Fruit fly (Drosophila melanogaster) whole organism, embryonic: Measurements from ENCODE around the gene CG5235.

Experiments used
- B-H2 ChIP-seq: fragments of 200-800 bp; sonication (Bioruptor generic); optimal IDR thresholded peaks from 2 replicates; lab custom pipeline; 2018; ENCODE audit warnings: missing biosample characterization, mild to moderate bottlenecking, missing genetic modification characterization
- CG11456 ChIP-seq: fragments of 200-800 bp; sonication (Bioruptor generic); IDR thresholded peaks from 3 replicates; pipeline ENCODE4 v1.3.6; 2022; ENCODE audit warnings: missing biosample characterization, missing genetic modification characterization
- CG12155 ChIP-seq: fragments of 200-800 bp; sonication (Bioruptor generic); optimal IDR thresholded peaks from 3 replicates; lab custom pipeline; 2016; ENCODE audit warnings: missing biosample characterization, missing genetic modification characterization
- CG12769 ChIP-seq: fragments of 200-800 bp; sonication (Bioruptor generic); optimal IDR thresholded peaks from 2 replicates; lab custom pipeline; 2019; ENCODE audit warnings: missing biosample characterization, mild to moderate bottlenecking, missing genetic modification characterization, moderate library complexity
- CG12942 ChIP-seq: fragments of 200-800 bp; sonication (Bioruptor generic); optimal IDR thresholded peaks from 3 replicates; lab custom pipeline; 2016; ENCODE audit warnings: missing biosample characterization, missing genetic modification characterization
- CG2875 ChIP-seq: fragments of 200-800 bp; sonication (Bioruptor generic); optimal IDR thresholded peaks from 2 replicates; lab custom pipeline; 2017; ENCODE audit warnings: missing biosample characterization, mild to moderate bottlenecking, missing genetic modification characterization, missing genetic modification reagents
- CG32767 ChIP-seq: fragments of 200-800 bp; sonication (Bioruptor generic); IDR thresholded peaks from 2 replicates; pipeline ENCODE4 v1.3.6; 2022; ENCODE audit warnings: missing biosample characterization, missing genetic modification characterization
- CG32772 ChIP-seq: fragments of 200-800 bp; sonication (Bioruptor generic); IDR thresholded peaks from 2 replicates; pipeline ENCODE4 v1.3.6; 2022; ENCODE audit warnings: missing biosample characterization, missing genetic modification characterization
- CG34376 ChIP-seq: fragments of 200-800 bp; sonication (Bioruptor generic); optimal IDR thresholded peaks from 2 replicates; lab custom pipeline; 2018; ENCODE audit warnings: missing biosample characterization, mild to moderate bottlenecking, missing genetic modification characterization
- CG34422 ChIP-seq: fragments of 200-800 bp; sonication (Bioruptor generic); IDR thresholded peaks from 3 replicates; pipeline ENCODE4 v1.3.6; 2022; ENCODE audit warnings: missing biosample characterization, missing genetic modification characterization
- CG3847 ChIP-seq: fragments of 200-800 bp; sonication (Bioruptor generic); IDR thresholded peaks from 2 replicates; pipeline ENCODE4 v1.3.6; 2022; ENCODE audit warnings: missing biosample characterization, missing genetic modification characterization
- CG42726 ChIP-seq: fragments of 200-800 bp; sonication (Bioruptor generic); IDR thresholded peaks from 2 replicates; pipeline ENCODE4 v1.3.6; 2022; ENCODE audit warnings: missing biosample characterization, missing genetic modification characterization; ENCODE audit not compliant: partially characterized antibody
- CG4328 ChIP-seq: fragments of 200-800 bp; sonication (Bioruptor generic); optimal IDR thresholded peaks from 3 replicates; lab custom pipeline; 2017; ENCODE audit warnings: missing biosample characterization, missing genetic modification reagents, missing genetic modification characterization
- CG5953 ChIP-seq: fragments of 200-800 bp; sonication (Bioruptor generic); IDR thresholded peaks from 2 replicates; pipeline ENCODE4 v1.3.6; 2022; ENCODE audit warnings: missing biosample characterization, missing genetic modification characterization
- CG6683 ChIP-seq: fragments of 200-800 bp; sonication (Bioruptor generic); optimal IDR thresholded peaks from 2 replicates; lab custom pipeline; 2017; ENCODE audit warnings: missing biosample characterization, mild to moderate bottlenecking, missing genetic modification characterization, missing genetic modification reagents
- CG6765 ChIP-seq: fragments of 200-800 bp; sonication (Bioruptor generic); optimal IDR thresholded peaks from 3 replicates; lab custom pipeline; 2017; ENCODE audit warnings: missing biosample characterization, mild to moderate bottlenecking, missing genetic modification characterization
- CG8924 ChIP-seq: fragments of 200-800 bp; optimal IDR thresholded peaks from 3 replicates; lab custom pipeline; 2019; ENCODE audit warnings: missing biosample characterization, mild to moderate bottlenecking, missing genetic modification characterization, moderate library complexity
- CG9437 ChIP-seq: fragments of 200-800 bp; sonication (Bioruptor generic); optimal IDR thresholded peaks from 2 replicates; lab custom pipeline; 2018; ENCODE audit warnings: missing biosample characterization, mild to moderate bottlenecking, missing genetic modification characterization
- CG9797 ChIP-seq: fragments of 200-800 bp; sonication (Bioruptor generic); optimal IDR thresholded peaks from 3 replicates; lab custom pipeline; 2018; ENCODE audit warnings: missing biosample characterization, mild to moderate bottlenecking, missing genetic modification characterization
- Dll ChIP-seq: fragments of 200-800 bp; sonication (Bioruptor generic); IDR thresholded peaks from 4 replicates; pipeline ENCODE4 v1.3.6; 2022; ENCODE audit warnings: missing biosample characterization, missing genetic modification characterization; ENCODE audit not compliant: partially characterized antibody
- Doc2 ChIP-seq: fragments of 200-800 bp; sonication (Bioruptor generic); IDR thresholded peaks from 2 replicates; pipeline ENCODE4 v1.3.6; 2022; ENCODE audit warnings: missing biosample characterization, missing genetic modification characterization
- Ets97D ChIP-seq: fragments of 200-800 bp; sonication (Bioruptor generic); optimal IDR thresholded peaks from 3 replicates; lab custom pipeline; 2016; ENCODE audit warnings: missing biosample characterization, missing genetic modification characterization
- Fer1 ChIP-seq: fragments of 200-800 bp; sonication (Bioruptor generic); optimal IDR thresholded peaks from 2 replicates; lab custom pipeline; 2017; ENCODE audit warnings: missing biosample characterization, mild to moderate bottlenecking, missing genetic modification characterization
- HHEX ChIP-seq: fragments of 200-800 bp; sonication (Bioruptor generic); optimal IDR thresholded peaks from 3 replicates; lab custom pipeline; 2017; ENCODE audit warnings: missing biosample characterization, mild to moderate bottlenecking, missing genetic modification characterization, missing genetic modification reagents
- HLH54F ChIP-seq: fragments of 200-800 bp; sonication (Bioruptor generic); optimal IDR thresholded peaks from 3 replicates; lab custom pipeline; 2016; ENCODE audit warnings: missing biosample characterization, missing genetic modification characterization
- Hand ChIP-seq: fragments of 200-800 bp; sonication (Bioruptor generic); optimal IDR thresholded peaks from 2 replicates; lab custom pipeline; 2017; ENCODE audit warnings: mild to moderate bottlenecking, missing biosample characterization, missing genetic modification reagents, missing genetic modification characterization
- Mes4 ChIP-seq: fragments of 200-800 bp; sonication (Bioruptor generic); optimal IDR thresholded peaks from 2 replicates; lab custom pipeline; 2016; ENCODE audit warnings: missing biosample characterization, missing genetic modification characterization
- Ptx1 ChIP-seq: fragments of 200-800 bp; sonication (Bioruptor generic); IDR thresholded peaks from 2 replicates; pipeline ENCODE4 v1.3.6; 2022; ENCODE audit warnings: missing biosample characterization, missing genetic modification characterization
- Trl ChIP-seq, 3 experiments: fragments of >200 bp in 2 of 3; fragments of 200-800 bp in 1 of 3; sonication (Bioruptor generic) in 1 of 3; optimal IDR thresholded peaks; 2 replicates in 1 of 3; 3 replicates in 2 of 3; lab custom pipeline; 2016 to 2017; ENCODE audit warnings: missing biosample characterization in 1 of 3, missing genetic modification characterization in 1 of 3
- bigmax ChIP-seq: fragments of 200-800 bp; sonication (Bioruptor generic); optimal IDR thresholded peaks from 2 replicates; lab custom pipeline; 2018; ENCODE audit warnings: missing biosample characterization, mild to moderate bottlenecking, missing genetic modification characterization
- br ChIP-seq: fragments of >200 bp; optimal IDR thresholded peaks from 2 replicates; lab custom pipeline; 2017
- btn ChIP-seq: fragments of 200-800 bp; sonication (Bioruptor generic); optimal IDR thresholded peaks from 2 replicates; lab custom pipeline; 2016; ENCODE audit warnings: missing biosample characterization, missing genetic modification characterization
- cas ChIP-seq: fragments of 200-800 bp; sonication (Bioruptor generic); IDR thresholded peaks from 2 replicates; pipeline ENCODE4 v1.3.6; 2022; ENCODE audit warnings: missing biosample characterization, missing genetic modification characterization
- ci ChIP-seq: fragments of 200-800 bp; sonication (Bioruptor generic); IDR thresholded peaks from 3 replicates; pipeline ENCODE4 v1.3.6; 2022; ENCODE audit warnings: missing biosample characterization, missing genetic modification characterization
- crc ChIP-seq: fragments of 200-800 bp; sonication (Bioruptor generic); optimal IDR thresholded peaks from 2 replicates; lab custom pipeline; 2016; ENCODE audit warnings: missing biosample characterization, missing genetic modification characterization
- cwo ChIP-seq: fragments of 200-800 bp; sonication (Bioruptor generic); optimal IDR thresholded peaks from 3 replicates; lab custom pipeline; 2017; ENCODE audit warnings: missing biosample characterization, missing genetic modification characterization, mild to moderate bottlenecking, moderate library complexity, missing genetic modification reagents
- pan ChIP-seq, 4 experiments: fragments of >200 bp in 3 of 4; fragments of 200-800 bp in 1 of 4; sonication (Bioruptor generic) in 1 of 4; optimal IDR thresholded peaks in 3 of 4; IDR thresholded peaks in 1 of 4; 2 replicates each; pipeline versions ENCODE4 v1.3.6 to Lab custom; 2017 to 2022; ENCODE audit warnings: missing biosample characterization in 2 of 4, missing genetic modification characterization in 2 of 4, mixed read lengths in 1 of 4
- pros ChIP-seq: fragments of 200-800 bp; sonication (Bioruptor generic); optimal IDR thresholded peaks from 3 replicates; lab custom pipeline; 2019; ENCODE audit warnings: missing biosample characterization, mild to moderate bottlenecking, missing genetic modification characterization, moderate library complexity
- pzg ChIP-seq: fragments of 200-800 bp; sonication (Bioruptor generic); optimal IDR thresholded peaks from 3 replicates; lab custom pipeline; 2018; ENCODE audit warnings: missing biosample characterization, mild to moderate bottlenecking, missing genetic modification characterization, moderate library complexity
- row ChIP-seq: fragments of 200-800 bp; sonication (Bioruptor generic); IDR thresholded peaks from 3 replicates; pipeline ENCODE4 v1.3.6; 2022; ENCODE audit warnings: missing biosample characterization, missing genetic modification characterization
- sd ChIP-seq: fragments of 200-800 bp; sonication (Bioruptor generic); optimal IDR thresholded peaks from 3 replicates; lab custom pipeline; 2018; ENCODE audit warnings: missing biosample characterization, mild to moderate bottlenecking, missing genetic modification characterization, moderate library complexity
- sens ChIP-seq: fragments of 200-800 bp; sonication (Bioruptor generic); peaks from one replicate; lab custom pipeline; 2016; ENCODE audit warnings: missing biosample characterization, missing genetic modification characterization
- so ChIP-seq: fragments of 200-800 bp; sonication (Bioruptor generic); IDR thresholded peaks from 3 replicates; pipeline ENCODE4 v1.3.6; 2022; ENCODE audit warnings: missing biosample characterization, missing genetic modification characterization
- sob ChIP-seq: fragments of 200-800 bp; sonication (Bioruptor generic); IDR thresholded peaks from 2 replicates; pipeline ENCODE4 v1.3.6; 2022; ENCODE audit warnings: missing biosample characterization, missing genetic modification characterization
- tgo ChIP-seq: fragments of 200-800 bp; sonication (Bioruptor generic); IDR thresholded peaks from 3 replicates; pipeline ENCODE4 v1.3.6; 2022; ENCODE audit warnings: missing biosample characterization, missing genetic modification characterization
- ttk ChIP-seq: fragments of 200-800 bp; sonication (Bioruptor generic); IDR thresholded peaks from 2 replicates; pipeline ENCODE4 v2.1.2; 2022; ENCODE audit warnings: missing biosample characterization, missing genetic modification characterization
- zf30C ChIP-seq: fragments of 200-800 bp; sonication (Bioruptor generic); optimal IDR thresholded peaks from 3 replicates; lab custom pipeline; 2018; ENCODE audit warnings: missing biosample characterization, mild to moderate bottlenecking, missing genetic modification characterization
- zfh1 ChIP-seq: fragments of 200-800 bp; sonication (Bioruptor generic); IDR thresholded peaks from 3 replicates; pipeline ENCODE4 v1.3.6; 2022; ENCODE audit warnings: missing biosample characterization, missing genetic modification characterization

Gene CG5235

dm6 chr3L:16046387-16047066 is 43.7 kb downstream of the CG5235 start (continued):
- TF ChIP-seq so (GFP tag; lab: Robert Waterston, UW): peak; percentile 24; the same call in 1 of the 3 replicates
- no peak for TF ChIP-seq CG12942 (GFP tag; lab: Kevin White, UChicago)
- peak; percentile 46; the same call in 1 of the 3 replicates for TF ChIP-seq CG11456
- peak; percentile 5 for TF ChIP-seq CG2875 (GFP tag; lab: Kevin White, UChicago)
- TF ChIP-seq crc: no peak
- TF ChIP-seq HHEX (GFP tag; lab: Kevin White, UChicago): peak; percentile 7
- TF ChIP-seq CG8924 (tag; lab: Kevin White, UChicago): peak; percentile 89
- peak; percentile 76 for TF ChIP-seq B-H2 (GFP tag; lab: Kevin White, UChicago)
- no peak for TF ChIP-seq CG32767
- peak; percentile 91 for TF ChIP-seq CG12155 (GFP tag; lab: Kevin White, UChicago)
- peak; percentile 69; the same call in 1 of the 3 replicates for TF ChIP-seq ci (GFP tag; lab: Robert Waterston, UW)
- TF ChIP-seq Mes4 (GFP tag; lab: Kevin White, UChicago): peak; percentile 44
- TF ChIP-seq CG6683 (GFP tag; lab: Kevin White, UChicago): no peak
- peak; percentile 44; the same call in 1 of the 3 replicates for TF ChIP-seq CG34422 (GFP tag; lab: Robert Waterston, UW)
- peak; percentile 31; the same call in 1 of the 3 replicates for TF ChIP-seq row
- TF ChIP-seq cas (GFP tag; lab: Robert Waterston, UW): 0 out of 2 replicates have a peak, but pooled peaks have one; percentile 45
- TF ChIP-seq ttk (GFP tag; lab: Robert Waterston, UW): 0 out of 2 replicates have a peak, but pooled peaks have one; percentile 6
- TF ChIP-seq CG6765 (GFP tag; lab: Kevin White, UChicago): peak; percentile 49
- no peak for TF ChIP-seq CG3847 (GFP tag; lab: Robert Waterston, UW)
- TF ChIP-seq zf30C: peak; percentile 6
- peak; percentile 67; the same call in 1 of the 2 replicates for TF ChIP-seq sob (GFP tag; lab: Robert Waterston, UW)
- 0 out of 3 replicates have a peak, but pooled peaks have one; percentile 48 for TF ChIP-seq zfh1 (GFP tag; lab: Robert Waterston, UW)
- 0 out of 4 replicates have a peak, but pooled peaks have one; percentile 20 for TF ChIP-seq Dll (GFP tag; lab: Robert Waterston, UW)
- no peak for TF ChIP-seq Ptx1 (GFP tag; lab: Robert Waterston, UW)
- TF ChIP-seq pzg (GFP tag; lab: Kevin White, UChicago): no peak
- peak; percentile 89 for TF ChIP-seq sd (tag; lab: Kevin White, UChicago)
- TF ChIP-seq CG34376 (GFP tag; lab: Kevin White, UChicago): peak; percentile 85
- peak; percentile 19 for TF ChIP-seq CG9797 (GFP tag; lab: Kevin White, UChicago)
- TF ChIP-seq tgo (GFP tag; lab: Robert Waterston, UW): peak; percentile 15; the same call in 1 of the 3 replicates
- peak; percentile 15 for TF ChIP-seq cwo (GFP tag; lab: Kevin White, UChicago)
- TF ChIP-seq CG5953 (GFP tag; lab: Robert Waterston, UW): peak; percentile 16; the same call in 1 of the 2 replicates
- no peak for TF ChIP-seq pan (optimal IDR thresholded peaks at IDR 0.05; lab: Kevin White, UChicago)
- TF ChIP-seq pan (GFP tag; optimal IDR thresholded peaks at IDR 0.05 in 1 of 2, IDR thresholded peaks at IDR 0.05 in 1 of 2): no peak
- TF ChIP-seq CG9437 (GFP tag; lab: Kevin White, UChicago): no peak
- TF ChIP-seq CG32772: peak; percentile 6; the same call in 1 of the 2 replicates
- TF ChIP-seq sens: peak; percentile 89
- no peak for TF ChIP-seq Ets97D (GFP tag; lab: Kevin White, UChicago)
- peak; percentile 53 for TF ChIP-seq Hand (GFP tag; lab: Kevin White, UChicago)
- TF ChIP-seq pros (GFP tag; lab: Kevin White, UChicago): peak; percentile 26
- TF ChIP-seq Doc2 (GFP tag; lab: Robert Waterston, UW): no peak
- TF ChIP-seq CG12769 (tag; lab: Kevin White, UChicago): peak; percentile 78
- TF ChIP-seq Fer1 (GFP tag; lab: Kevin White, UChicago): peak; percentile 21
- TF ChIP-seq br (lab: Kevin White, UChicago): no peak
- TF ChIP-seq Trl (optimal IDR thresholded peaks at IDR 0.05; lab: Kevin White, UChicago): peak in 1 of 2 experiments; percentile 66
- TF ChIP-seq Trl (GFP tag; optimal IDR thresholded peaks at IDR 0.05; lab: Kevin White, UChicago): no peak
- TF ChIP-seq btn (GFP tag; lab: Kevin White, UChicago): no peak
- peak; percentile 26; the same call in 1 of the 2 replicates for TF ChIP-seq CG42726 (GFP tag; lab: Robert Waterston, UW)
- TF ChIP-seq bigmax (GFP tag; lab: Kevin White, UChicago): peak; percentile 94
- TF ChIP-seq CG4328 (GFP tag; lab: Kevin White, UChicago): peak; percentile 8
- TF ChIP-seq HLH54F (GFP tag; lab: Kevin White, UChicago): no peak
